Worm (Caenorhabditis elegans) whole organism, L4 larva: Measurements from ENCODE around the gene K08C7.7.

Experiments used
- nhr-11 ChIP-seq: fragments of 150-350 bp; optimal IDR thresholded peaks from 2 replicates; lab custom pipeline; 2014; ENCODE audit warnings: missing biosample characterization, missing genetic modification characterization
- tag-97 ChIP-seq: fragments of 200-800 bp; sonication (Bioruptor generic); IDR thresholded peaks from 2 replicates; pipeline ENCODE4 v1.3.6; 2022; ENCODE audit warnings: missing genetic modification characterization, missing compliant biosample characterization
- unc-62 ChIP-seq, 3 experiments: fragments of 150-350 bp in 1 of 3; sonication (generic microtip); optimal IDR thresholded peaks in 2 of 3; peaks in 1 of 3; 1 replicate in 1 of 3; 2 replicates in 2 of 3; lab custom pipeline; 2014 to 2017; ENCODE audit warnings: missing biosample characterization in 3 of 3, missing genetic modification characterization in 3 of 3, missing genetic modification reagents in 3 of 3, missing genotype in 1 of 3
- vab-7 ChIP-seq: fragments of 200-800 bp; sonication (Bioruptor generic); IDR thresholded peaks from 2 replicates; pipeline ENCODE4 v1.3.6; 2022; ENCODE audit warnings: missing genetic modification reagents, missing genetic modification characterization, missing compliant biosample characterization

DNA sequence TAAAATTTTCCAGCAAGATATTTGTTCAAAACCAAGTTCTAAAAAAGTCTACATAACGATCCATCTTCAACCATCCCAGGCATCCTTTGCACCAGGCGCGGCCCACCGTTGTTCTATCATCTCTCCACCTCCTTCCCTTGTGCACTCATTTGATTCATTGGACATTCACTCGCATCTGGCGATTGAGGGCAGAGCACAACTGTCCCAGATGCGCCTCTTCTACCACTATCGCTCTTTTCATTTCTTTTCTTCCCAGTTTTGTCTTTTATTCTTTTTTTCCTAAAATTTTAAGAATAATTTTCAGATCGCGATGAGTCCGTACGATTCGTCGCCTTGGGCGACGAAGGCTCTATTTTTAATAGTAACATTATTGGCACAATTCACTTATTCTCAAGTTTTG lies 2.3 kb downstream of the K08C7.7 start, which contains the start of gene epi-1:
- TF ChIP-seq tag-97 (GFP tag; lab: Robert Waterston, UW) (no peak), vab-7 (GFP tag; lab: Robert Waterston, UW) (no peak), unc-62 (GFP tag; optimal IDR thresholded peaks at IDR 0.05 in 1 of 2; lab: Kevin White, UChicago) (no peak), unc-62 (tag; optimal IDR thresholded peaks at IDR 0.05; lab: Kevin White, UChicago) (no peak), nhr-11 (tag; lab: Kevin White, UChicago) (no peak)
